Worm (Caenorhabditis elegans) whole organism, early embryonic: ENCODE data around the gene F28C6.8.

Experiments
- B0310.2 ChIP-seq: sonication (generic microtip); optimal IDR thresholded peaks from 2 replicates; lab custom pipeline; 2016; ENCODE audit warnings: mild to moderate bottlenecking, missing genetic modification characterization, missing compliant biosample characterization
- ama-1 ChIP-seq: fragments of 150-350 bp; optimal IDR thresholded peaks from 2 replicates; lab custom pipeline; 2014
- ets-7 ChIP-seq: sonication (generic microtip); optimal IDR thresholded peaks from 2 replicates; lab custom pipeline; 2016; ENCODE audit warnings: missing genotype, missing genetic modification characterization, missing compliant biosample characterization
- hmg-4 ChIP-seq: fragments of 200-800 bp; sonication (Bioruptor generic); optimal IDR thresholded peaks from 2 replicates; lab custom pipeline; 2018; ENCODE audit warnings: mild to moderate bottlenecking, missing genetic modification characterization, missing compliant biosample characterization
- tbx-37 ChIP-seq: fragments of 200-800 bp; sonication (Bioruptor generic); conservative IDR thresholded peaks from 2 replicates; pipeline ENCODE4 v1.3.6; 2022; ENCODE audit warnings: missing genetic modification reagents, missing genetic modification characterization, missing compliant biosample characterization

DNA sequence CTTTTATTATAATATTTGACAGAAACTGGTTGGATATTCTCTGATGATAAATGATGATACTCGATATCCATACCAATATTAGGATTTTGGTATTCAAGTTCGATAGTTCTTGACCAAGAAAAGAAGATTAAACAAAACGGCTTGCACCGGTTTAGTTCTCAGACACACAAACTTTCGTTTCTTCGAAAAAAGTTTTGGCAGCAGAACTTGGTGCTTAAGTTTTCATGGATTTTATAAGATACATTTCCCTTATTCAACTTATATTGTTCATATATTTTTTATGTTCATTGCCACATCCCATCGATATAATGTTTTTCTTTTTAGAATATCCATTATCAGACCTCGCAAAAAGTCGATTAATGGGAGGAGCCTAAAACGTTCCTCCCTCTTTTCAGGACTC lies 16.0 kb upstream of the F28C6.8 start, which contains the start of gene aptf-4:
- TF ChIP-seq ama-1 (lab: Kevin White, UChicago) (no peak), B0310.2 (tag; lab: Kevin White, UChicago) (no peak), tbx-37 (no peak), hmg-4 (GFP tag; lab: Kevin White, UChicago) (no peak), ets-7 (no peak)
